Worm (Caenorhabditis elegans) whole organism, L4 larva: ENCODE results near the gene K08F4.5.
A peak's percentile ranks its signal among the peaks of the same experiment; 100 is the strongest.

Experiments
- F37D6.2 ChIP-seq: sonication (generic microtip); optimal IDR thresholded peaks from 2 replicates; lab custom pipeline; 2016; ENCODE audit warnings: mild to moderate bottlenecking, missing genetic modification characterization, missing compliant biosample characterization
- F44E2.7 ChIP-seq: fragments of 200-800 bp; sonication (Bioruptor generic); IDR thresholded peaks from 2 replicates; pipeline ENCODE4 v2.1.2; 2022; ENCODE audit warnings: missing genetic modification characterization, missing compliant biosample characterization
- T20F7.1 ChIP-seq: fragments of 200-800 bp; sonication (Bioruptor generic); optimal IDR thresholded peaks from 2 replicates; lab custom pipeline; 2018; ENCODE audit warnings: mild to moderate bottlenecking, missing genetic modification characterization, missing compliant biosample characterization
- ZK546.5 ChIP-seq, 2 experiments: sonication (generic microtip); optimal IDR thresholded peaks; 2 replicates each; lab custom pipeline; 2017; ENCODE audit warnings: missing biosample characterization in 2 of 2, missing genetic modification characterization in 2 of 2
- aly-2 ChIP-seq: sonication (generic microtip); optimal IDR thresholded peaks from 2 replicates; lab custom pipeline; 2018; ENCODE audit warnings: missing biosample characterization, missing genetic modification characterization
- ama-1 ChIP-seq: fragments of 150-350 bp; optimal IDR thresholded peaks from 2 replicates; lab custom pipeline; 2014; ENCODE audit warnings: inconsistent platforms, mixed read lengths
- ceh-28 ChIP-seq: fragments of 150-350 bp; optimal IDR thresholded peaks from 2 replicates; lab custom pipeline; 2014; ENCODE audit warnings: missing biosample characterization, missing genetic modification reagents, missing genetic modification characterization
- ceh-32 ChIP-seq: sonication (generic microtip); optimal IDR thresholded peaks from 2 replicates; lab custom pipeline; 2016; ENCODE audit warnings: mild to moderate bottlenecking, missing genetic modification characterization, missing compliant biosample characterization; ENCODE audit not compliant: poor library complexity
- daf-12 ChIP-seq: fragments of 150-350 bp; optimal IDR thresholded peaks from 2 replicates; lab custom pipeline; 2014; ENCODE audit warnings: missing biosample characterization, missing genetic modification reagents, missing genetic modification characterization
- daf-19 ChIP-seq: fragments of 200-800 bp; sonication (Bioruptor generic); conservative IDR thresholded peaks from 2 replicates; pipeline ENCODE4 v1.3.6; 2022; ENCODE audit warnings: missing genetic modification characterization, missing compliant biosample characterization
- dmd-9 ChIP-seq: fragments of 200-800 bp; sonication (Bioruptor generic); IDR thresholded peaks from 2 replicates; pipeline ENCODE4 v1.3.6; 2022; ENCODE audit warnings: missing genetic modification reagents, missing genetic modification characterization, missing compliant biosample characterization
- dpl-1 ChIP-seq: fragments of 150-350 bp; optimal IDR thresholded peaks from 2 replicates; lab custom pipeline; 2014; ENCODE audit warnings: missing biosample characterization, missing genetic modification reagents, missing genetic modification characterization
- duxl-1 ChIP-seq: sonication (generic microtip); optimal IDR thresholded peaks from 2 replicates; lab custom pipeline; 2016; ENCODE audit warnings: mild to moderate bottlenecking, missing genetic modification characterization, moderate library complexity, missing compliant biosample characterization; ENCODE audit not compliant: poor library complexity
- fkh-10 ChIP-seq: fragments of 150-350 bp; optimal IDR thresholded peaks from 2 replicates; lab custom pipeline; 2014; ENCODE audit warnings: missing biosample characterization, missing genetic modification reagents, missing genetic modification characterization
- gei-8 ChIP-seq: fragments of 200-800 bp; sonication (Bioruptor generic); optimal IDR thresholded peaks from 2 replicates; lab custom pipeline; 2018; ENCODE audit warnings: mild to moderate bottlenecking, missing genetic modification characterization, missing compliant biosample characterization
- hlh-11 ChIP-seq: fragments of 200-800 bp; sonication (Bioruptor generic); optimal IDR thresholded peaks from 2 replicates; lab custom pipeline; 2018; ENCODE audit warnings: mild to moderate bottlenecking, missing genetic modification characterization, missing compliant biosample characterization
- hmg-1.1 ChIP-seq: fragments of 200-800 bp; sonication (Bioruptor generic); IDR thresholded peaks from 2 replicates; pipeline ENCODE4 v1.3.6; 2022; ENCODE audit warnings: missing genetic modification reagents, missing genetic modification characterization, missing compliant biosample characterization
- lir-3 ChIP-seq: sonication (generic microtip); optimal IDR thresholded peaks from 2 replicates; lab custom pipeline; 2016; ENCODE audit warnings: mild to moderate bottlenecking, missing genetic modification characterization, missing compliant biosample characterization
- madf-5 ChIP-seq, 2 experiments: fragments of 200-800 bp; sonication (Bioruptor generic); IDR thresholded peaks; 2 replicates each; pipeline ENCODE4 v1.3.6; 2022; ENCODE audit warnings: missing compliant biosample characterization in 2 of 2, missing genetic modification characterization in 2 of 2
- madf-9 ChIP-seq: fragments of 200-800 bp; sonication (Bioruptor generic); conservative IDR thresholded peaks from 2 replicates; pipeline ENCODE4 v1.3.6; 2022; ENCODE audit warnings: missing genetic modification reagents, missing genetic modification characterization, missing compliant biosample characterization
- mdl-1 ChIP-seq, 2 experiments: fragments of 150-350 bp in 1 of 2; sonication (generic microtip) in 1 of 2; optimal IDR thresholded peaks; 2 replicates each; lab custom pipeline; 2014 to 2017; ENCODE audit warnings: missing biosample characterization in 2 of 2, missing genetic modification characterization in 2 of 2
- mep-1 ChIP-seq: fragments of 150-350 bp; sonication (generic microtip); optimal IDR thresholded peaks from 3 replicates; lab custom pipeline; 2014; ENCODE audit warnings: missing biosample characterization, missing genetic modification characterization
- nhr-11 ChIP-seq: fragments of 150-350 bp; optimal IDR thresholded peaks from 2 replicates; lab custom pipeline; 2014; ENCODE audit warnings: missing biosample characterization, missing genetic modification characterization
- nhr-25 ChIP-seq: sonication (generic microtip); optimal IDR thresholded peaks from 2 replicates; lab custom pipeline; 2017; ENCODE audit warnings: missing genetic modification characterization, mild to moderate bottlenecking, missing compliant biosample characterization, antibody characterized with exemption, moderate library complexity, borderline replicate concordance; ENCODE audit not compliant: insufficient read depth
- nhr-28 ChIP-seq: fragments of 150-350 bp; optimal IDR thresholded peaks from 2 replicates; lab custom pipeline; 2014; ENCODE audit warnings: missing biosample characterization, missing genetic modification characterization
- nhr-41 ChIP-seq: fragments of 200-800 bp; sonication (Bioruptor generic); IDR thresholded peaks from 2 replicates; pipeline ENCODE4 v1.3.6; 2022; ENCODE audit warnings: missing genetic modification reagents, missing genetic modification characterization, missing compliant biosample characterization
- nhr-48 ChIP-seq: sonication (generic microtip); optimal IDR thresholded peaks from 2 replicates; lab custom pipeline; 2016; ENCODE audit warnings: mild to moderate bottlenecking, missing genetic modification characterization, missing compliant biosample characterization
- nhr-77 ChIP-seq: fragments of 150-350 bp; optimal IDR thresholded peaks from 2 replicates; lab custom pipeline; 2014; ENCODE audit warnings: missing biosample characterization, missing genetic modification characterization
- saeg-2 ChIP-seq: fragments of 200-800 bp; sonication (Bioruptor generic); IDR thresholded peaks from 2 replicates; pipeline ENCODE4 v1.3.6; 2022; ENCODE audit warnings: missing genetic modification reagents, missing genetic modification characterization, missing compliant biosample characterization
- sdz-12 ChIP-seq: fragments of 200-800 bp; sonication (Bioruptor generic); optimal IDR thresholded peaks from 2 replicates; lab custom pipeline; 2018; ENCODE audit warnings: mild to moderate bottlenecking, missing genetic modification characterization, missing compliant biosample characterization
- set-16 ChIP-seq: fragments of 200-800 bp; sonication (Bioruptor generic); IDR thresholded peaks from 2 replicates; pipeline ENCODE4 v1.3.6; 2022; ENCODE audit warnings: missing genetic modification reagents, missing genetic modification characterization, missing compliant biosample characterization
- snpc-4 ChIP-seq: fragments of 150-350 bp; optimal IDR thresholded peaks from 2 replicates; lab custom pipeline; 2014; ENCODE audit warnings: missing biosample characterization, missing genetic modification characterization
- unc-39 ChIP-seq: sonication (generic microtip); optimal IDR thresholded peaks from 2 replicates; lab custom pipeline; 2017; ENCODE audit warnings: missing biosample characterization, missing genetic modification characterization
- unc-62 ChIP-seq, 3 experiments: fragments of 150-350 bp in 1 of 3; sonication (generic microtip); optimal IDR thresholded peaks in 2 of 3; peaks in 1 of 3; 1 replicate in 1 of 3; 2 replicates in 2 of 3; lab custom pipeline; 2014 to 2017; ENCODE audit warnings: missing biosample characterization in 3 of 3, missing genetic modification characterization in 3 of 3, missing genetic modification reagents in 3 of 3, missing genotype in 1 of 3
- zag-1 ChIP-seq: fragments of 150-350 bp; optimal IDR thresholded peaks from 2 replicates; lab custom pipeline; 2014; ENCODE audit warnings: missing biosample characterization, missing genetic modification characterization
- zfp-2 ChIP-seq: sonication (generic microtip); optimal IDR thresholded peaks from 2 replicates; lab custom pipeline; 2016; ENCODE audit warnings: mild to moderate bottlenecking, missing genetic modification characterization, missing compliant biosample characterization
- zfp-3 ChIP-seq: fragments of 200-800 bp; sonication (Bioruptor generic); conservative IDR thresholded peaks from 2 replicates; pipeline ENCODE4 v1.3.6; 2022; ENCODE audit warnings: missing genetic modification reagents, missing genetic modification characterization, missing compliant biosample characterization

Gene K08F4.5

DNA sequence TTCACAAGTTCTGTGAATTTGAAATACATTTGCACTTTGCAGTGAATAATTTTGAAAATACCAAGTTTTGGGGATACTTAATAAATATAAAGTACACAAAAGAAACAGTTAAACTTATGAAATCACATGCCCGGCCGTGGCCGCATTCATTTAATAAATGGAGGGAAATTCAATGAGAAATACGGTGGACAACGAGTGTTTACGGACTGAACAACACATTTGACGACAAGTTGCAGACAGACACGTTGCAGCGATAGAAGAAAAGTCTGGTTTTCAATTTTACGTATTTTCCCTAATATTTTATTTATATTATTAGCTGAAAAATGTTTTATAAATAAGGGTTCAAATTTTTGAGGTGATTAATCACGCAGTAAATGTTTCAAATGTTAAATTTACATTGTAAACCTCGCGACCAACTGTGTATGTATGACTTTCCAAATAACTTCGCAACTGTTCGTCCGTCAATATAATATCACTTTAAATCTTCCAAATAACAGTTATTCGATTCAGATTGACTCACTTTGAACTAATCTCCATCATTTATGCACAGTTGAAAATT, 15.8 kb upstream of the K08F4.5 start, which contains the start of gene copg-1 (continued):
- TF ChIP-seq lir-3 (tag; lab: Kevin White, UChicago) (no peak), hlh-11 (tag; lab: Kevin White, UChicago) (peak; percentile 24), ama-1 (lab: Kevin White, UChicago) (no peak)
- TF ChIP-seq, all 104 proteins: peak for 20

DNA sequence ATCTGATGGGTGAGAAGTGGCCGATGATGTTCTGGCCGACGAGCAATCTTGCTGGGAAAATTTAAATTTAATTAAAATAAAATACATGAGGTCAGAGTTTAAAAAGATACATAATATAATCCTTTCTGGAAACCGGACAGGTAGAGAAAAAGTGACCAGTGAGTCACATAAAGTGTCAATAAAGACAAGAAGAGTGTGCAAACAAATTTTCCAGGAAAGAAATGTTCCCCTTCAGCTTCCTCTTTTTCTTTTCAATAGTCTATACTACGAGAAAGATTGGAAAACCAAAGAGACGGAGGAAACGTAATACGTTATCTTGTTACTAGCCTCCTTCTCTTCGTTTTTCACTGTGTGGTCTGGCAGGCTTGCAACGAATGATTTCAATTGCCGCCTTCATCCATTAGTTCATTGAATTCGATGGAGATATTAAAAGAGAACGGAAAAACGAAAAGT, 14.9 kb upstream of the K08F4.5 start, which contains the start of gene tsp-12:
tsp-12 (minus strand) TSS at position 51 of the 453 bp plus-strand sequence.
- TF ChIP-seq F44E2.7 (GFP tag; lab: Robert Waterston, UW) (no peak), zfp-2 (tag; lab: Kevin White, UChicago) (no peak), ZK546.5 (tag; optimal IDR thresholded peaks at IDR 0.05; lab: Kevin White, UChicago) (no peak), snpc-4 (tag; lab: Kevin White, UChicago) (no peak), unc-62 (GFP tag; optimal IDR thresholded peaks at IDR 0.05 in 1 of 2; lab: Kevin White, UChicago) (no peak), unc-62 (tag; optimal IDR thresholded peaks at IDR 0.05; lab: Kevin White, UChicago) (no peak), daf-12 (tag; lab: Kevin White, UChicago) (no peak), unc-39 (no peak), nhr-25 (tag; lab: Kevin White, UChicago) (no peak), fkh-10 (GFP tag; lab: Kevin White, UChicago) (peak; percentile 43), nhr-28 (peak; percentile 11)

DNA sequence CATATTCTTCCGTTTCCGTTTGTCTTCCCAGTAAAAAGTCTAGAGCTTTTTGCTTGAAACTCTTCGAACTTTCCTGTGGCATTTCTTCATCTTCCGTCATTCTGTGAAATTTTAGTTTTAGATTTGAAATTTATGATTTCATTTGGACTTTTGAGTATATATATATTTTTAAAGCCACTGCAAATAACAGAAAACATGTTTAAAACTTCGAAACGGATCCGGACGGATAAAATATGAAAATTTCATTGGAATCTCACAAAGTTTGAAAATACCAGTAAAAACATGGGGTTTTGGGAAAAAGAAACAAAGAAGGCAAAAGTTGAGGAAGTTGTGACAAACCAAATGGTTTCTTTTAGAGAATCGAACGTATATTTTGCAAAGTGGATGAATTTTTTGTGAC, 13.2 kb upstream of the K08F4.5 start, which contains the start of gene pigs-1:
pigs-1 (minus strand) TSS at position 101 of the 400 bp plus-strand sequence.
- no peak for TF ChIP-seq madf-5 (GFP tag; IDR thresholded peaks at IDR 0.05; lab: Robert Waterston, UW)
- no peak for TF ChIP-seq mep-1
- no peak for TF ChIP-seq nhr-11 (tag; lab: Kevin White, UChicago)
- TF ChIP-seq sdz-12 = no peak
- no peak for TF ChIP-seq nhr-48 (tag; lab: Kevin White, UChicago)
- no peak for TF ChIP-seq duxl-1
- TF ChIP-seq dmd-9 (GFP tag; lab: Robert Waterston, UW) = no peak
- no peak for TF ChIP-seq ceh-28
- TF ChIP-seq saeg-2 = no peak
- TF ChIP-seq hmg-1.1 (GFP tag; lab: Robert Waterston, UW) = no peak
- no peak for TF ChIP-seq aly-2 (tag; lab: Kevin White, UChicago)
- no peak for TF ChIP-seq set-16 (GFP tag; lab: Robert Waterston, UW)
- no peak for TF ChIP-seq madf-9
- no peak for TF ChIP-seq zfp-3
- no peak for TF ChIP-seq ceh-32 (tag; lab: Kevin White, UChicago)
- TF ChIP-seq gei-8 (GFP tag; lab: Kevin White, UChicago) = no peak
- no peak for TF ChIP-seq unc-39

DNA sequence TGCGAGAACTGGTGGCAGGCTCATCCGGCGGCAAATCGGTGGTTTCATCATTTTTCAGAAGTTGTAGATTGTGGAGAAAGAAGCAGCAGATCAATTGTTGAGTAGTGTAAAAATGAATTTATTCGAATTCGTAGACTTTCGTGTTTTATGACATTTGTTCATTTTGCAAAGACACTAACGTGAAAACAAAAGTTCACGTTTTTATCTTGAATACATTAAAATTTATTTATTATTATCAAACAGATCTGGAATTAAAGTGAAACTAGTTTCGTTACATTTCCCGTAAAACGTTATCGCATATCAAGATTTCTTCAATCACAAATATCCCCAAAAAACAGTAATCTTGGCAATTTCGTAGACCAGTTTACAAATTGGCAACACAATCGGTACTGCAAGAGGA, 11.2 kb upstream of the K08F4.5 start, which contains the start of gene T14G10.8:
T14G10.8 (minus strand) TSS at position 101 of the 400 bp plus-strand sequence.
- TF ChIP-seq T20F7.1 (GFP tag; lab: Kevin White, UChicago) (no peak), zfp-3 (no peak), zag-1 (tag; lab: Kevin White, UChicago) (no peak), daf-19 (GFP tag; lab: Robert Waterston, UW) (no peak), nhr-41 (no peak), nhr-77 (tag; lab: Kevin White, UChicago) (no peak), mdl-1 (tag; optimal IDR thresholded peaks at IDR 0.05; lab: Kevin White, UChicago) (no peak), madf-9 (no peak), dpl-1 (GFP tag; lab: Kevin White, UChicago) (no peak), F37D6.2 (tag; lab: Kevin White, UChicago) (no peak)
